Worm (Caenorhabditis elegans) whole organism, L1 larva: ENCODE measurements around the gene npr-17.

Experiments used
- C04F5.9 ChIP-seq: sonication (generic microtip); optimal IDR thresholded peaks from 2 replicates; lab custom pipeline; 2016; ENCODE audit warnings: missing genetic modification characterization, missing compliant biosample characterization
- C16A3.4 ChIP-seq: fragments of 150-350 bp; optimal IDR thresholded peaks from 2 replicates; lab custom pipeline; 2014; ENCODE audit warnings: missing biosample characterization, missing genetic modification characterization
- C34B4.2 ChIP-seq: sonication (generic microtip); optimal IDR thresholded peaks from 2 replicates; lab custom pipeline; 2017; ENCODE audit warnings: mild to moderate bottlenecking, missing genetic modification characterization, missing compliant biosample characterization
- F16B12.6 ChIP-seq: fragments of 150-350 bp; optimal IDR thresholded peaks from 2 replicates; lab custom pipeline; 2014; ENCODE audit warnings: missing biosample characterization, missing genetic modification characterization
- aha-1 ChIP-seq: fragments of 150-350 bp; optimal IDR thresholded peaks from 2 replicates; lab custom pipeline; 2014; ENCODE audit warnings: missing biosample characterization, missing genetic modification characterization
- alr-1 ChIP-seq: fragments of 200-800 bp; sonication (Bioruptor generic); optimal IDR thresholded peaks from 2 replicates; lab custom pipeline; 2018; ENCODE audit warnings: borderline replicate concordance, mild to moderate bottlenecking, missing genetic modification characterization, missing compliant biosample characterization
- blmp-1 ChIP-seq: fragments of 150-350 bp; optimal IDR thresholded peaks from 2 replicates; lab custom pipeline; 2014; ENCODE audit warnings: missing biosample characterization, missing genetic modification characterization
- ceh-63 ChIP-seq: fragments of 200-800 bp; sonication (Bioruptor generic); optimal IDR thresholded peaks from 2 replicates; lab custom pipeline; 2018; ENCODE audit warnings: mild to moderate bottlenecking, missing genetic modification characterization, missing compliant biosample characterization
- ceh-8 ChIP-seq: fragments of 200-800 bp; sonication (Bioruptor generic); optimal IDR thresholded peaks from 2 replicates; lab custom pipeline; 2018; ENCODE audit warnings: mild to moderate bottlenecking, missing genetic modification characterization, moderate library complexity, missing compliant biosample characterization
- efl-3 ChIP-seq: fragments of 200-800 bp; sonication (Bioruptor generic); optimal IDR thresholded peaks from 2 replicates; lab custom pipeline; 2018; ENCODE audit warnings: mild to moderate bottlenecking, missing genetic modification characterization, missing compliant biosample characterization
- elt-2 ChIP-seq: sonication (generic microtip); optimal IDR thresholded peaks from 2 replicates; lab custom pipeline; 2016; ENCODE audit warnings: missing genetic modification characterization, mild to moderate bottlenecking, inconsistent platforms, missing compliant biosample characterization, missing genetic modification reagents
- elt-3 ChIP-seq, 6 experiments: fragments of 150-350 bp in 1 of 6; sonication (generic microtip); optimal IDR thresholded peaks; 2 replicates each; lab custom pipeline; 2017 to 2018; ENCODE audit warnings: missing biosample characterization in 6 of 6, missing genetic modification characterization in 6 of 6, inconsistent platforms in 1 of 6
- ets-5 ChIP-seq: fragments of 200-800 bp; sonication (Bioruptor generic); IDR thresholded peaks from 2 replicates; pipeline ENCODE4 v1.3.6; 2022; ENCODE audit warnings: missing genetic modification characterization, missing compliant biosample characterization
- fkh-10 ChIP-seq: sonication (generic microtip); optimal IDR thresholded peaks from 2 replicates; lab custom pipeline; 2017; ENCODE audit warnings: missing biosample characterization, missing genetic modification reagents, missing genetic modification characterization
- fkh-4 ChIP-seq: sonication (generic microtip); optimal IDR thresholded peaks from 2 replicates; lab custom pipeline; 2016; ENCODE audit warnings: missing compliant biosample characterization, missing genetic modification characterization, borderline replicate concordance
- fkh-8 ChIP-seq: sonication (generic microtip); optimal IDR thresholded peaks from 2 replicates; lab custom pipeline; 2016; ENCODE audit warnings: mild to moderate bottlenecking, missing genetic modification characterization, missing compliant biosample characterization
- grh-1 ChIP-seq: fragments of 200-800 bp; sonication (Bioruptor generic); IDR thresholded peaks from 2 replicates; pipeline ENCODE4 v1.3.6; 2022; ENCODE audit warnings: missing genetic modification reagents, missing genetic modification characterization, missing compliant biosample characterization
- hlh-17 ChIP-seq: fragments of 200-800 bp; sonication (Bioruptor generic); optimal IDR thresholded peaks from 2 replicates; lab custom pipeline; 2018; ENCODE audit warnings: missing genetic modification characterization, mild to moderate bottlenecking, missing compliant biosample characterization, moderate library complexity, borderline replicate concordance
- hlh-4 ChIP-seq: sonication (generic microtip); optimal IDR thresholded peaks from 2 replicates; lab custom pipeline; 2016; ENCODE audit warnings: mild to moderate bottlenecking, missing genetic modification characterization, missing compliant biosample characterization
- hpl-2 ChIP-seq: fragments of 150-350 bp; optimal IDR thresholded peaks from 2 replicates; lab custom pipeline; 2014; ENCODE audit warnings: missing biosample characterization, missing genetic modification reagents, missing genetic modification characterization
- isw-1 ChIP-seq: fragments of 200-800 bp; sonication (Bioruptor generic); IDR thresholded peaks from 2 replicates; pipeline ENCODE4 v1.3.6; 2022; ENCODE audit warnings: missing genetic modification characterization, missing compliant biosample characterization
- jun-1 ChIP-seq: fragments of 150-350 bp; optimal IDR thresholded peaks from 2 replicates; lab custom pipeline; 2014; ENCODE audit warnings: missing biosample characterization, missing genetic modification reagents, missing genetic modification characterization
- lin-14 ChIP-seq: fragments of 200-800 bp; sonication (Bioruptor generic); optimal IDR thresholded peaks from 2 replicates; lab custom pipeline; 2018; ENCODE audit warnings: mild to moderate bottlenecking, missing genetic modification characterization, moderate library complexity, missing compliant biosample characterization
- lin-15B ChIP-seq: fragments of 150-350 bp; sonication (generic microtip); optimal IDR thresholded peaks from 3 replicates; lab custom pipeline; 2014; ENCODE audit warnings: missing biosample characterization, missing genetic modification characterization
- lsy-2 ChIP-seq, 2 experiments: fragments of 150-350 bp; optimal IDR thresholded peaks; 2 replicates each; lab custom pipeline; 2014; ENCODE audit warnings: missing biosample characterization in 2 of 2, missing genetic modification characterization in 2 of 2
- mdl-1 ChIP-seq, 2 experiments: fragments of 150-350 bp; optimal IDR thresholded peaks; 2 replicates each; lab custom pipeline; 2014 to 2017; ENCODE audit warnings: missing biosample characterization in 2 of 2, missing genetic modification characterization in 2 of 2, inconsistent platforms in 1 of 2
- mef-2 ChIP-seq: fragments of 150-350 bp; optimal IDR thresholded peaks from 2 replicates; lab custom pipeline; 2014; ENCODE audit warnings: missing biosample characterization, missing genetic modification characterization
- nhr-11 ChIP-seq: fragments of 150-350 bp; optimal IDR thresholded peaks from 2 replicates; lab custom pipeline; 2014; ENCODE audit warnings: missing biosample characterization, missing genetic modification characterization
- nhr-20 ChIP-seq: sonication (generic microtip); optimal IDR thresholded peaks from 2 replicates; lab custom pipeline; 2016; ENCODE audit warnings: mild to moderate bottlenecking, missing genetic modification characterization, missing compliant biosample characterization
- nhr-237 ChIP-seq: fragments of 150-350 bp; optimal IDR thresholded peaks from 2 replicates; lab custom pipeline; 2014; ENCODE audit warnings: missing biosample characterization, missing genetic modification characterization
- nhr-47 ChIP-seq: sonication (generic microtip); optimal IDR thresholded peaks from 2 replicates; lab custom pipeline; 2016; ENCODE audit warnings: mild to moderate bottlenecking, missing genetic modification characterization, moderate library complexity, missing compliant biosample characterization
- nhr-77 ChIP-seq: fragments of 150-350 bp; optimal IDR thresholded peaks from 2 replicates; lab custom pipeline; 2014; ENCODE audit warnings: missing biosample characterization, missing genetic modification characterization
- nhr-85 ChIP-seq: sonication (generic microtip); peaks from one replicate; lab custom pipeline; 2016; ENCODE audit warnings: missing genetic modification characterization, inconsistent platforms, missing compliant biosample characterization
- pax-3 ChIP-seq: fragments of 200-800 bp; sonication (Bioruptor generic); optimal IDR thresholded peaks from 2 replicates; lab custom pipeline; 2018; ENCODE audit warnings: mild to moderate bottlenecking, missing genetic modification characterization, moderate library complexity, missing compliant biosample characterization
- pqm-1 ChIP-seq: sonication (generic microtip); optimal IDR thresholded peaks from 3 replicates; lab custom pipeline; 2017; ENCODE audit warnings: missing biosample characterization, missing genetic modification characterization
- snu-23 ChIP-seq: sonication (generic microtip); optimal IDR thresholded peaks from 2 replicates; lab custom pipeline; 2016; ENCODE audit warnings: missing genetic modification characterization, missing compliant biosample characterization
- sox-4 ChIP-seq: sonication (generic microtip); optimal IDR thresholded peaks from 2 replicates; lab custom pipeline; 2016; ENCODE audit warnings: missing genetic modification characterization, missing compliant biosample characterization
- sup-37 ChIP-seq: fragments of 200-800 bp; sonication (Bioruptor generic); optimal IDR thresholded peaks from 2 replicates; lab custom pipeline; 2018; ENCODE audit warnings: mild to moderate bottlenecking, missing genetic modification characterization, missing compliant biosample characterization
- unc-30 ChIP-seq: sonication (generic microtip); optimal IDR thresholded peaks from 2 replicates; lab custom pipeline; 2017; ENCODE audit warnings: missing biosample characterization, missing genetic modification characterization
- unc-62 ChIP-seq: fragments of 150-350 bp; optimal IDR thresholded peaks from 2 replicates; lab custom pipeline; 2014; ENCODE audit warnings: missing biosample characterization, missing genetic modification reagents, missing genetic modification characterization
- unc-86 ChIP-seq: sonication (generic microtip); optimal IDR thresholded peaks from 2 replicates; lab custom pipeline; 2016; ENCODE audit warnings: missing genetic modification characterization, missing compliant biosample characterization
- zip-4 ChIP-seq: fragments of 200-800 bp; sonication (Bioruptor generic); optimal IDR thresholded peaks from 2 replicates; lab custom pipeline; 2018; ENCODE audit warnings: mild to moderate bottlenecking, missing genetic modification characterization, moderate library complexity, missing compliant biosample characterization
- ztf-11 ChIP-seq, 2 experiments: sonication (generic microtip); optimal IDR thresholded peaks; 2 replicates each; lab custom pipeline; 2016 to 2017; ENCODE audit warnings: missing genetic modification characterization in 2 of 2, missing biosample characterization in 1 of 2, missing compliant biosample characterization in 1 of 2
- ztf-4 ChIP-seq: fragments of 150-350 bp; optimal IDR thresholded peaks from 2 replicates; lab custom pipeline; 2014; ENCODE audit warnings: missing biosample characterization, missing genetic modification characterization

Gene npr-17

ce11 chrIII:8036050-8036449 is 39.8 kb upstream of the npr-17 start:
- TF ChIP-seq unc-30 (tag; lab: Kevin White, UChicago) (no peak), mef-2 (tag; lab: Kevin White, UChicago) (no peak), aha-1 (tag; lab: Kevin White, UChicago) (no peak), hlh-4 (tag; lab: Kevin White, UChicago) (no peak), ztf-4 (no peak), jun-1 (tag; lab: Kevin White, UChicago) (no peak), nhr-77 (tag; lab: Kevin White, UChicago) (no peak), ets-5 (GFP tag; lab: Robert Waterston, UW) (no peak), hpl-2 (GFP tag; lab: Kevin White, UChicago) (no peak), nhr-47 (tag; lab: Kevin White, UChicago) (no peak), nhr-11 (tag; lab: Kevin White, UChicago) (no peak), fkh-8 (tag; lab: Kevin White, UChicago) (no peak), grh-1 (GFP tag; lab: Robert Waterston, UW) (peak; percentile 62), lsy-2 (tag; optimal IDR thresholded peaks at IDR 0.05; lab: Kevin White, UChicago) (peak in 1 of 2 experiments; percentile 16), C34B4.2 (no peak), pqm-1 (tag; lab: Kevin White, UChicago) (no peak), F16B12.6 (tag; lab: Kevin White, UChicago) (no peak), ceh-63 (no peak), alr-1 (no peak), mdl-1 (tag; optimal IDR thresholded peaks at IDR 0.05; lab: Kevin White, UChicago) (no peak), nhr-237 (tag; lab: Kevin White, UChicago) (no peak), nhr-20 (tag; lab: Kevin White, UChicago) (no peak), pax-3 (tag; lab: Kevin White, UChicago) (no peak), zip-4 (no peak), ztf-11 (tag; optimal IDR thresholded peaks at IDR 0.05; lab: Kevin White, UChicago) (no peak), isw-1 (GFP tag; lab: Robert Waterston, UW) (no peak), elt-3 (tag; optimal IDR thresholded peaks at IDR 0.05; lab: Kevin White, UChicago) (peak in 3 of 6 experiments; percentile 28 to 88 (median 64)), unc-62 (no peak), blmp-1 (peak; percentile 53), hlh-17 (GFP tag; lab: Kevin White, UChicago) (no peak), C16A3.4 (no peak), fkh-10 (GFP tag; lab: Kevin White, UChicago) (no peak), C04F5.9 (tag; lab: Kevin White, UChicago) (no peak), unc-86 (tag; lab: Kevin White, UChicago) (no peak), lin-15B (tag; lab: Kevin White, UChicago) (no peak), lin-14 (peak; percentile 21), efl-3 (GFP tag; lab: Kevin White, UChicago) (no peak), ceh-8 (GFP tag; lab: Kevin White, UChicago) (no peak), sox-4 (tag; lab: Kevin White, UChicago) (no peak), sup-37 (GFP tag; lab: Kevin White, UChicago) (no peak), nhr-85 (tag; lab: Kevin White, UChicago) (peak; percentile 78)

ce11 chrIII:8033534-8033933 is 37.3 kb upstream of the npr-17 start, which contains the start of gene F44B9.10:
TSS of gene F44B9.10 (minus strand) at chrIII:8033634.
- TF ChIP-seq elt-3 (tag; optimal IDR thresholded peaks at IDR 0.05; lab: Kevin White, UChicago) (no peak), snu-23 (GFP tag; lab: Kevin White, UChicago) (no peak), fkh-4 (no peak), mdl-1 (tag; optimal IDR thresholded peaks at IDR 0.05; lab: Kevin White, UChicago) (no peak), elt-2 (tag; lab: Kevin White, UChicago) (no peak)
